Worm (Caenorhabditis elegans) whole organism, young adult: ENCODE measurements around the gene B0244.6.
A peak's percentile ranks its signal among the peaks of the same experiment; 100 is the strongest.

ENCODE experiments used
- B0019.2 ChIP-seq: fragments of 200-800 bp; sonication (Bioruptor generic); conservative IDR thresholded peaks from 2 replicates; pipeline ENCODE4 v1.3.6; 2022; ENCODE audit warnings: missing genetic modification reagents, missing genetic modification characterization, missing compliant biosample characterization
- B0035.1 ChIP-seq: sonication (generic microtip); optimal IDR thresholded peaks from 2 replicates; lab custom pipeline; 2016; ENCODE audit warnings: missing genetic modification characterization, mild to moderate bottlenecking, missing compliant biosample characterization, missing genotype, missing genetic modification reagents
- B0261.1 ChIP-seq: sonication (generic microtip); optimal IDR thresholded peaks from 2 replicates; lab custom pipeline; 2016; ENCODE audit warnings: mild to moderate bottlenecking, missing genetic modification characterization, moderate library complexity, missing compliant biosample characterization
- F55B11.4 ChIP-seq: sonication (generic microtip); optimal IDR thresholded peaks from 2 replicates; lab custom pipeline; 2016; ENCODE audit warnings: missing compliant biosample characterization, missing genetic modification characterization, borderline replicate concordance; ENCODE audit not compliant: insufficient read depth
- F57A8.1 ChIP-seq: fragments of 200-800 bp; sonication (Bioruptor generic); optimal IDR thresholded peaks from 2 replicates; lab custom pipeline; 2018; ENCODE audit warnings: mild to moderate bottlenecking, missing genetic modification characterization, moderate library complexity, missing compliant biosample characterization
- F57C9.4 ChIP-seq: sonication (generic microtip); optimal IDR thresholded peaks from 2 replicates; lab custom pipeline; 2017; ENCODE audit warnings: mild to moderate bottlenecking, missing genetic modification characterization, missing compliant biosample characterization
- K12H6.12 ChIP-seq: fragments of 200-800 bp; sonication (Bioruptor generic); optimal IDR thresholded peaks from 2 replicates; lab custom pipeline; 2018; ENCODE audit warnings: mild to moderate bottlenecking, missing genetic modification characterization, missing compliant biosample characterization
- Y56A3A.18 ChIP-seq: fragments of 200-800 bp; sonication (Bioruptor generic); IDR thresholded peaks from 2 replicates; pipeline ENCODE4 v1.3.6; 2022; ENCODE audit warnings: missing genetic modification reagents, missing genetic modification characterization, missing compliant biosample characterization
- Y67H2A.10 ChIP-seq: fragments of 200-800 bp; sonication (Bioruptor generic); conservative IDR thresholded peaks from 2 replicates; pipeline ENCODE4 v1.3.6; 2022; ENCODE audit warnings: missing genetic modification reagents, missing genetic modification characterization, missing compliant biosample characterization
- bed-1 ChIP-seq: fragments of 200-800 bp; sonication (Bioruptor generic); IDR thresholded peaks from 2 replicates; pipeline ENCODE4 v1.3.6; 2022; ENCODE audit warnings: missing genetic modification reagents, missing genetic modification characterization, missing compliant biosample characterization
- bed-2 ChIP-seq: fragments of 200-800 bp; sonication (Bioruptor generic); IDR thresholded peaks from 2 replicates; pipeline ENCODE4 v1.3.6; 2022; ENCODE audit warnings: missing genetic modification reagents, missing genetic modification characterization, missing compliant biosample characterization
- ccch-3 ChIP-seq: fragments of 200-800 bp; sonication (Bioruptor generic); optimal IDR thresholded peaks from 2 replicates; lab custom pipeline; 2018; ENCODE audit warnings: mild to moderate bottlenecking, missing genetic modification characterization, missing compliant biosample characterization
- ceh-27 ChIP-seq: fragments of 200-800 bp; sonication (Bioruptor generic); optimal IDR thresholded peaks from 2 replicates; lab custom pipeline; 2018; ENCODE audit warnings: mild to moderate bottlenecking, missing genetic modification characterization, moderate library complexity, missing compliant biosample characterization
- ceh-79 ChIP-seq: sonication (generic microtip); optimal IDR thresholded peaks from 2 replicates; lab custom pipeline; 2017; ENCODE audit warnings: mild to moderate bottlenecking, missing genetic modification characterization, missing compliant biosample characterization
- chd-7 ChIP-seq: sonication (generic microtip); optimal IDR thresholded peaks from 2 replicates; lab custom pipeline; 2016; ENCODE audit warnings: mild to moderate bottlenecking, missing genetic modification characterization, moderate library complexity, missing compliant biosample characterization
- dox-1 ChIP-seq: fragments of 200-800 bp; sonication (Bioruptor generic); IDR thresholded peaks from 2 replicates; pipeline ENCODE4 v1.3.6; 2022; ENCODE audit warnings: missing genetic modification reagents, missing genetic modification characterization, missing compliant biosample characterization
- dpff-1 ChIP-seq: sonication (generic microtip); optimal IDR thresholded peaks from 2 replicates; lab custom pipeline; 2017; ENCODE audit warnings: mild to moderate bottlenecking, missing genetic modification characterization, missing compliant biosample characterization
- egl-18 ChIP-seq: fragments of 200-800 bp; sonication (Bioruptor generic); IDR thresholded peaks from 2 replicates; pipeline ENCODE4 v1.3.6; 2022; ENCODE audit warnings: missing genetic modification reagents, missing genetic modification characterization, missing compliant biosample characterization
- egl-44 ChIP-seq: fragments of 200-800 bp; sonication (Bioruptor generic); IDR thresholded peaks from 2 replicates; pipeline ENCODE4 v1.3.6; 2022; ENCODE audit warnings: missing genetic modification reagents, missing genetic modification characterization, missing compliant biosample characterization
- egrh-3 ChIP-seq: fragments of 200-800 bp; sonication (Bioruptor generic); IDR thresholded peaks from 2 replicates; pipeline ENCODE4 v1.3.6; 2022; ENCODE audit warnings: missing genetic modification reagents, missing genetic modification characterization, missing compliant biosample characterization
- ets-4 ChIP-seq: fragments of 200-800 bp; sonication (Bioruptor generic); optimal IDR thresholded peaks from 2 replicates; lab custom pipeline; 2018; ENCODE audit warnings: mild to moderate bottlenecking, missing genetic modification characterization, missing compliant biosample characterization
- hmg-1.2 ChIP-seq: fragments of 200-800 bp; sonication (Bioruptor generic); IDR thresholded peaks from 2 replicates; pipeline ENCODE4 v1.3.6; 2022; ENCODE audit warnings: missing genetic modification reagents, missing genetic modification characterization, missing compliant biosample characterization
- hrde-1 ChIP-seq: sonication (generic microtip); optimal IDR thresholded peaks from 2 replicates; lab custom pipeline; 2016; ENCODE audit warnings: missing genetic modification characterization, mild to moderate bottlenecking, missing compliant biosample characterization, moderate library complexity, missing genotype, missing genetic modification reagents, borderline replicate concordance
- let-526 ChIP-seq: fragments of 200-800 bp; sonication (Bioruptor generic); IDR thresholded peaks from 2 replicates; pipeline ENCODE4 v1.3.6; 2022; ENCODE audit warnings: missing genetic modification reagents, missing genetic modification characterization, missing compliant biosample characterization
- lin-26 ChIP-seq: fragments of 200-800 bp; sonication (Bioruptor generic); IDR thresholded peaks from 2 replicates; pipeline ENCODE4 v1.3.6; 2022; ENCODE audit warnings: missing genetic modification reagents, missing genetic modification characterization, missing compliant biosample characterization
- madf-6 ChIP-seq: fragments of 200-800 bp; sonication (Bioruptor generic); IDR thresholded peaks from 2 replicates; pipeline ENCODE4 v1.3.6; 2022; ENCODE audit warnings: missing genetic modification reagents, missing genetic modification characterization, missing compliant biosample characterization
- mcd-1 ChIP-seq: fragments of 200-800 bp; sonication (Bioruptor generic); IDR thresholded peaks from 2 replicates; pipeline ENCODE4 v1.3.6; 2022; ENCODE audit warnings: missing genetic modification reagents, missing genetic modification characterization, missing compliant biosample characterization
- mes-4 ChIP-seq: sonication (generic microtip); optimal IDR thresholded peaks from 2 replicates; lab custom pipeline; 2016; ENCODE audit warnings: missing genotype, missing genetic modification characterization, missing compliant biosample characterization
- nfya-2 ChIP-seq: fragments of 200-800 bp; sonication (Bioruptor generic); IDR thresholded peaks from 2 replicates; pipeline ENCODE4 v1.3.6; 2022; ENCODE audit warnings: missing genetic modification reagents, missing genetic modification characterization, missing compliant biosample characterization
- nfyb-1 ChIP-seq: fragments of 200-800 bp; sonication (Bioruptor generic); IDR thresholded peaks from 2 replicates; pipeline ENCODE4 v1.3.6; 2022; ENCODE audit warnings: missing genetic modification reagents, missing genetic modification characterization, missing compliant biosample characterization
- nhr-179 ChIP-seq: sonication (generic microtip); optimal IDR thresholded peaks from 2 replicates; lab custom pipeline; 2016; ENCODE audit warnings: mild to moderate bottlenecking, missing genetic modification characterization, missing compliant biosample characterization
- nhr-27 ChIP-seq: fragments of 200-800 bp; sonication (Bioruptor generic); optimal IDR thresholded peaks from 2 replicates; lab custom pipeline; 2018; ENCODE audit warnings: mild to moderate bottlenecking, missing genetic modification characterization, moderate library complexity, missing compliant biosample characterization
- sdz-38 ChIP-seq: sonication (generic microtip); optimal IDR thresholded peaks from 2 replicates; lab custom pipeline; 2016; ENCODE audit warnings: missing genotype, missing genetic modification characterization, missing compliant biosample characterization
- sea-2 ChIP-seq: fragments of 200-800 bp; sonication (Bioruptor generic); IDR thresholded peaks from 2 replicates; pipeline ENCODE4 v1.3.6; 2022; ENCODE audit warnings: missing genetic modification characterization, missing compliant biosample characterization
- snpc-1.1 ChIP-seq: sonication (generic microtip); optimal IDR thresholded peaks from 2 replicates; lab custom pipeline; 2017; ENCODE audit warnings: missing genetic modification characterization, mild to moderate bottlenecking, missing compliant biosample characterization, antibody characterized with exemption, moderate library complexity, missing genotype, missing genetic modification reagents; ENCODE audit not compliant: insufficient read depth
- snpc-1.3 ChIP-seq: sonication (generic microtip); optimal IDR thresholded peaks from 2 replicates; lab custom pipeline; 2017; ENCODE audit warnings: missing genetic modification characterization, mild to moderate bottlenecking, missing compliant biosample characterization, antibody characterized with exemption, moderate library complexity, missing genotype, missing genetic modification reagents; ENCODE audit not compliant: insufficient read depth
- snpc-4 ChIP-seq, 5 experiments: fragments of 150-350 bp in 1 of 5; sonication (generic microtip) in 4 of 5; optimal IDR thresholded peaks; 2 replicates each; lab custom pipeline; 2014 to 2018; ENCODE audit warnings: missing genetic modification characterization in 5 of 5, missing biosample characterization in 3 of 5, antibody characterized with exemption in 2 of 5, mild to moderate bottlenecking in 2 of 5, missing compliant biosample characterization in 2 of 5, missing genotype in 2 of 5, moderate library complexity in 2 of 5, missing genetic modification reagents in 1 of 5
- sptf-2 ChIP-seq: fragments of 200-800 bp; sonication (Bioruptor generic); optimal IDR thresholded peaks from 2 replicates; lab custom pipeline; 2018; ENCODE audit warnings: mild to moderate bottlenecking, missing genetic modification characterization, missing compliant biosample characterization
- tbp1 ChIP-seq: fragments of 200-800 bp; sonication (Bioruptor generic); optimal IDR thresholded peaks from 2 replicates; lab custom pipeline; 2018; ENCODE audit warnings: mild to moderate bottlenecking, missing genetic modification characterization, missing compliant biosample characterization
- tbx-9 ChIP-seq: sonication (generic microtip); optimal IDR thresholded peaks from 2 replicates; lab custom pipeline; 2016; ENCODE audit warnings: borderline replicate concordance, missing genetic modification characterization, inconsistent platforms, missing compliant biosample characterization
- zfh-2 ChIP-seq: fragments of 200-800 bp; sonication (Bioruptor generic); conservative IDR thresholded peaks from 2 replicates; pipeline ENCODE4 v1.3.6; 2022; ENCODE audit warnings: missing genetic modification reagents, missing genetic modification characterization, missing compliant biosample characterization
- ztf-18 ChIP-seq: sonication (generic microtip); optimal IDR thresholded peaks from 2 replicates; lab custom pipeline; 2016; ENCODE audit warnings: missing genotype, mild to moderate bottlenecking, missing genetic modification characterization, missing compliant biosample characterization
- ztf-6 ChIP-seq: fragments of 200-800 bp; sonication (Bioruptor generic); IDR thresholded peaks from 2 replicates; pipeline ENCODE4 v1.3.6; 2022; ENCODE audit warnings: missing genetic modification reagents, missing genetic modification characterization, missing compliant biosample characterization

Gene B0244.6

ce11 chrIII:5755204-5755603, 17.4 kb downstream of the B0244.6 start, which contains the start of gene ida-1:
Gene ida-1 (plus strand): TSS chrIII:5755539.
- TF ChIP-seq dpff-1 (tag; lab: Kevin White, UChicago) (no peak), ets-4 (no peak), tbx-9 (tag; lab: Kevin White, UChicago) (no peak), mcd-1 (GFP tag; lab: Robert Waterston, UW) (peak; percentile 63), snpc-4 (GFP tag; optimal IDR thresholded peaks at IDR 0.05; lab: Kevin White, UChicago) (no peak), snpc-4 (tag; optimal IDR thresholded peaks at IDR 0.05; lab: Kevin White, UChicago) (no peak), egl-44 (no peak), ceh-27 (GFP tag; lab: Kevin White, UChicago) (peak; percentile 28), hrde-1 (tag; lab: Kevin White, UChicago) (no peak), F57A8.1 (GFP tag; lab: Kevin White, UChicago) (no peak), snpc-1.3 (tag; lab: Kevin White, UChicago) (no peak), dox-1 (no peak), F57C9.4 (tag; lab: Kevin White, UChicago) (no peak), nfya-2 (GFP tag; lab: Robert Waterston, UW) (no peak), B0035.1 (tag; lab: Kevin White, UChicago) (no peak), Y67H2A.10 (GFP tag; lab: Robert Waterston, UW) (no peak), K12H6.12 (tag; lab: Kevin White, UChicago) (peak; percentile 60), ztf-18 (tag; lab: Kevin White, UChicago) (no peak), Y56A3A.18 (GFP tag; lab: Robert Waterston, UW) (no peak), ztf-6 (GFP tag; lab: Robert Waterston, UW) (no peak), hmg-1.2 (GFP tag; lab: Robert Waterston, UW) (peak; percentile 65), egl-18 (no peak), mes-4 (no peak), chd-7 (no peak), ccch-3 (no peak), bed-2 (GFP tag; lab: Robert Waterston, UW) (no peak)

- TF ChIP-seq K12H6.12 (tag; lab: Kevin White, UChicago), result no peak
- TF ChIP-seq snpc-1.1 (tag; lab: Kevin White, UChicago), result no peak
These were observed 19.8 kb downstream of the B0244.6 start for ce11 chrIII:5757492-5758045.

- no peak for TF ChIP-seq bed-1 (GFP tag; lab: Robert Waterston, UW)
- no peak for TF ChIP-seq egrh-3
- no peak for TF ChIP-seq ceh-79 (tag; lab: Kevin White, UChicago)
- TF ChIP-seq madf-6, result no peak
- TF ChIP-seq nhr-179 (tag; lab: Kevin White, UChicago), result no peak
- no peak for TF ChIP-seq tbp1 (GFP tag; lab: Kevin White, UChicago)
- TF ChIP-seq nhr-27 (tag; lab: Kevin White, UChicago), result no peak
- TF ChIP-seq F55B11.4 (tag; lab: Kevin White, UChicago), result no peak
- peak; percentile 28; the same call in 1 of the 2 replicates for TF ChIP-seq zfh-2
- TF ChIP-seq ztf-6 (GFP tag; lab: Robert Waterston, UW), result no peak
- peak; percentile 57; the same call in 1 of the 2 replicates for TF ChIP-seq nfyb-1 (GFP tag; lab: Robert Waterston, UW)
- peak; percentile 53 for TF ChIP-seq K12H6.12 (tag; lab: Kevin White, UChicago)
- TF ChIP-seq B0019.2 (GFP tag; lab: Robert Waterston, UW), result no peak
- TF ChIP-seq sea-2 (GFP tag; lab: Robert Waterston, UW), result no peak
- TF ChIP-seq snpc-1.3 (tag; lab: Kevin White, UChicago), result no peak
- TF ChIP-seq sdz-38 (tag; lab: Kevin White, UChicago), result no peak
- TF ChIP-seq B0261.1 (tag; lab: Kevin White, UChicago), result no peak
- TF ChIP-seq chd-7, result peak; percentile 24
- TF ChIP-seq sptf-2 (GFP tag; lab: Kevin White, UChicago), result no peak
- TF ChIP-seq let-526 (GFP tag; lab: Robert Waterston, UW), result no peak
- TF ChIP-seq dox-1, result no peak
- TF ChIP-seq lin-26 (GFP tag; lab: Robert Waterston, UW), result no peak
- peak; percentile 17 for TF ChIP-seq ceh-27 (GFP tag; lab: Kevin White, UChicago)
These were observed 20.8 kb downstream of the B0244.6 start for ce11 chrIII:5758519-5759099.
